Worm (Caenorhabditis elegans) whole organism, dauer: Measurements from ENCODE around the gene C03E10.3.

Experiments
- unc-62 ChIP-seq: sonication (generic microtip); optimal IDR thresholded peaks from 2 replicates; lab custom pipeline; 2017; ENCODE audit warnings: missing biosample characterization, missing genetic modification reagents, missing genetic modification characterization

C03E10.3 gene

ce11 chrV:11311013-11311472 is 24.8 kb downstream of the C03E10.3 start, which contains the start of gene T03F7.7:
Gene T03F7.7 (plus strand): TSS chrV:11311422.
- TF ChIP-seq unc-62 (GFP tag; lab: Kevin White, UChicago), result no peak

DNA sequence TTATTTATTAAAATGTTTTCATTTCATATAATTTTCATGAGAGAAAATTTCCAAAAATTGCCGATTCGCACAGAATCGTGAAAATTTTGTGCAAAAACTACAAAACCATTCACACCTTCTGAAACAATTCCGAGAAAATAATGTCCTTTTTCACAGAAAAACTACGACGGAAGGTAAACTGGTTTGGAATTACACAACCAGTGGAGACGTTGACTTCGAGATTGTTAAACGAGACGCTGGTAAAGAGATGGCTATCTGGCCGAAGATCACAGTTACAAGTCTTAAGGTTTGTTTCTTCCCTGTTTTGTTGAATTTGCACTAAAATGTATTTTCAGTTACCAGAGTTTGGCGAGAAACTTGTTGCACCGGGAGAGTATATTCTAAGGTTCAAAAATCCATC is 26.7 kb downstream of the C03E10.3 start:
- no peak for TF ChIP-seq unc-62 (GFP tag; lab: Kevin White, UChicago)

ce11 chrV:11314025-11314880 is 28.0 kb downstream of the C03E10.3 start:
- no peak for TF ChIP-seq unc-62 (GFP tag; lab: Kevin White, UChicago)

- no peak for TF ChIP-seq unc-62 (GFP tag; lab: Kevin White, UChicago)
Observed at ce11 chrV:11316801-11317200, 30.6 kb downstream of the C03E10.3 start, which contains the start of gene cutl-18. Gene cutl-18 (minus strand): TSS chrV:11316901.

DNA sequence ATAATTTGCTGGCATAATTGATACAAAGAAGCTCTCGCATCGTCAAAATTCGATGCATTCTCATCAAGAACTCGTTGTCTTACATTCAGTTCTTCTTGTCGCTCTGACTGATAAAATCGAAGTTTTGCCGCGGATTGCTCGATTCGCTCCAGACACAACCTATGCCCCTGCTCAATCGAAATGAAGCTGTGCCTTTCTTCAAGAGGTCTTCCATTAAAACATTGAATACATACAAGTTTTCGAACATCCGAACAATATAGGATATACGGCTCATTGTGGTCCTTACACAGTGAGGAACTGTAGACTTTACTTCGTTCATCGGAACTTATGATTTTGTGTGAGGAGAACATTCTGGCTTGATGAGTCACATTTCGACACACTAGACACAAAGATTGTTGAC is 34.6 kb downstream of the C03E10.3 start:
- no peak for TF ChIP-seq unc-62 (GFP tag; lab: Kevin White, UChicago)

DNA sequence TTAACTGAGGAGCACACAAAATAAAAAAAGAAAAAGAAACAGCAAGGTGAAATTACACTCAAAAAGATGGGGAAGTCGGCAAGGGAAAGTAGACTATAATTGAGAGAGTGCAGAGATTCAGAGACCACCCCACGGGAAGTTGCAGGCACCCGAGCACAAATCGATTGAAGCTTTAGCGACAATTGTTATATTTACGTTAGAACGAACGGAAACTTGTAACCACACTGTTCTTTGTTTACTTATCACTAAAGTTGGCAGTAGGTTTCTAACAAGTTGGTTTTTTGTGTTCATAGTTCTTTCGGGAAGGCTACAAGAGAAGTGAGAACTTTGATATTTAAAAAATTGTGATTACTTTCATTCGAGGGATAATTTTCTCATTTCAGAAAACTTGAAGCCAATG is 35.5 kb downstream of the C03E10.3 start, which contains the start of gene F47G9.4:
Gene F47G9.4 (minus strand): TSS at position 98 of the 400 bp plus-strand sequence.
- no peak for TF ChIP-seq unc-62 (GFP tag; lab: Kevin White, UChicago)

ce11 chrV:11323720-11324119 is 37.5 kb downstream of the C03E10.3 start, which contains the start of gene str-141:
Gene str-141 (minus strand): TSS chrV:11323820.
- TF ChIP-seq unc-62 (GFP tag; lab: Kevin White, UChicago), result no peak

ce11 chrV:11326914-11327367 is 40.7 kb downstream of the C03E10.3 start, which contains the start of gene tmed-10:
Gene tmed-10 (minus strand): TSS chrV:11326964.
- no peak for TF ChIP-seq unc-62 (GFP tag; lab: Kevin White, UChicago)

- no peak for TF ChIP-seq unc-62 (GFP tag; lab: Kevin White, UChicago)
Observed at ce11 chrV:11329100-11329499, 42.9 kb downstream of the C03E10.3 start, which contains the start of gene F47G9.6. Gene F47G9.6 (plus strand): TSS chrV:11329400.

ce11 chrV:11334193-11334592 is 48.0 kb downstream of the C03E10.3 start, which contains the start of gene T02E9.6:
Gene T02E9.6 (minus strand): TSS chrV:11334293.
- no peak for TF ChIP-seq unc-62 (GFP tag; lab: Kevin White, UChicago)

DNA sequence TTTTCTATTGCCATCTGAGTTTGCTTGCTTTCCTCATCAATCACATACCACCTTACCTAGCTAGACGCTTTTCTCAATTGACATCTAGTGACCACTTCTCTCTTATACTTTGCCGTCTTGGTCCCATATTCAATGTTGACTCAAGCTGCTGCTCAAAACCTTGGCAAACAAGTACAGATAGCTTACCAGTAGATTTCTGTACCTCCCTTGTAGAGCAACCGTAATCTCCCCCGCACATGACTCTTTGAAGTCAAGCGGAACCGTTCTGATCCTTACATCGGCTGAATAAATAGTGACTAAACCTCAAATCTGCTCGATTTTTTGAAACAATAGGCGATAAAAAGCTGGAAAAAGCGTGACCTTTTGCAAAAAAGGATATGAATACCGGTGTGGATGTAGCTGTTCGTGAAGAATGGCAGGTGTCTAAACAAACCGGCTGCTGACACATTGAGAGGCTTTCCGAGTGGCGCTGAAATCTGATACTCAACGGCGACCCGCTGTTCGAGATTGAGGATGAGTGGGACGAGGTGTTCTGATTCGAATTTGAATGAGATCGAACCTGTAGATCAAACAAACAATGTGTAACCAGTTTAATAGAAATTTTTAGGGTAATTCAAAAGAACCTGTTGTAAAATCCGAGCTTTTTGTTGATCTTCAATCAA is 49.7 kb downstream of the C03E10.3 start:
- no peak for TF ChIP-seq unc-62 (GFP tag; lab: Kevin White, UChicago)

- no peak for TF ChIP-seq unc-62 (GFP tag; lab: Kevin White, UChicago)
Observed at ce11 chrV:11336877-11337276, 50.7 kb downstream of the C03E10.3 start.
